Worm (Caenorhabditis elegans): Measurements from ENCODE around the gene nhr-131.

The nhr-131 gene

ce11 chrV:464800-465199 lies 29.4 kb upstream of the nhr-131 start, which contains the start of gene nhr-201:
TSS of gene nhr-201 (plus strand) at chrV:464828.
- TF ChIP-seq ceh-48 (tag; optimal IDR thresholded peaks at IDR 0.05) = no peak
- TF ChIP-seq pros-1 (tag; optimal IDR thresholded peaks at IDR 0.05) = no peak
- TF ChIP-seq elt-2 (tag; optimal IDR thresholded peaks at IDR 0.05) = no peak
- no peak for TF ChIP-seq rnt-1 (tag; optimal IDR thresholded peaks at IDR 0.05)
- TF ChIP-seq hlh-6 (tag; optimal IDR thresholded peaks at IDR 0.05) = no peak
- no peak for TF ChIP-seq fkh-10 (GFP tag; optimal IDR thresholded peaks at IDR 0.05)
- no peak for TF ChIP-seq ceh-14 (tag; optimal IDR thresholded peaks at IDR 0.05)
- no peak for TF ChIP-seq gmeb-2 (tag; optimal IDR thresholded peaks at IDR 0.05)
- no peak for TF ChIP-seq K02D7.2 (tag; optimal IDR thresholded peaks at IDR 0.05)
- TF ChIP-seq ceh-19 (GFP tag; optimal IDR thresholded peaks at IDR 0.05) = no peak
- no peak for TF ChIP-seq tbx-2 (tag; optimal IDR thresholded peaks at IDR 0.05)
- TF ChIP-seq lin-11 (tag; optimal IDR thresholded peaks at IDR 0.05) = no peak
- no peak for TF ChIP-seq T23F11.4 (GFP tag; optimal IDR thresholded peaks at IDR 0.05)
- no peak for TF ChIP-seq ceh-18 (tag; optimal IDR thresholded peaks at IDR 0.05)
- no peak for TF ChIP-seq ttx-3 (tag; optimal IDR thresholded peaks at IDR 0.05)
- TF ChIP-seq unc-86 (tag; optimal IDR thresholded peaks at IDR 0.05) = no peak
- TF ChIP-seq dmd-4 (tag; optimal IDR thresholded peaks at IDR 0.05; ENCODE audit: borderline replicate concordance) = no peak

- no peak for TF ChIP-seq tbx-7 (tag; optimal IDR thresholded peaks at IDR 0.05)
Measured at ce11 chrV:465355-465754, 28.8 kb upstream of the nhr-131 start.

DNA sequence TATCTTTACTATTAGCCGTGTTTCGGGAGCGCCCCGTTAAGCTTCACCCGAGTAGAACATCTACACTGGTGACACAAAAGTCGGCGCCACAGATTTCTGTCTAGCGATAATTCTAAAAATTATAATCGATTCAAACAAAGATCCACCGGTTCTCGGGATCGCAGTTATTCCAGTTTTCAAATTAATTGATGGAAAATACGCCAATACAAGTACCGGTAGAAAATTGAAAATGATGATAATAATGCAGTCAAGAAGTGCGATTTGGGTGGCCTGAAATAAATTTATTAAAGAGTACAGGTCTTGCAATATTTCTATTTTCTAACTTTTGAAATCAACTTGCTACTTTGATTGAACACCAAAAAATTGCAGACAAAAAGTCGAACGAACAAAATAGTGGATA lies 26.7 kb upstream of the nhr-131 start:
- no peak for TF ChIP-seq ceh-19 (GFP tag; optimal IDR thresholded peaks at IDR 0.05)
- TF ChIP-seq lim-6 (tag; optimal IDR thresholded peaks at IDR 0.05) = no peak
- TF ChIP-seq dve-1 (tag; optimal IDR thresholded peaks at IDR 0.05) = no peak
- TF ChIP-seq syd-9 (tag; optimal IDR thresholded peaks at IDR 0.05) = no peak
- no peak for TF ChIP-seq ceh-31 (tag; optimal IDR thresholded peaks at IDR 0.05)
- no peak for TF ChIP-seq pros-1 (tag; optimal IDR thresholded peaks at IDR 0.05)
- TF ChIP-seq lin-11 (tag; optimal IDR thresholded peaks at IDR 0.05) = no peak

DNA sequence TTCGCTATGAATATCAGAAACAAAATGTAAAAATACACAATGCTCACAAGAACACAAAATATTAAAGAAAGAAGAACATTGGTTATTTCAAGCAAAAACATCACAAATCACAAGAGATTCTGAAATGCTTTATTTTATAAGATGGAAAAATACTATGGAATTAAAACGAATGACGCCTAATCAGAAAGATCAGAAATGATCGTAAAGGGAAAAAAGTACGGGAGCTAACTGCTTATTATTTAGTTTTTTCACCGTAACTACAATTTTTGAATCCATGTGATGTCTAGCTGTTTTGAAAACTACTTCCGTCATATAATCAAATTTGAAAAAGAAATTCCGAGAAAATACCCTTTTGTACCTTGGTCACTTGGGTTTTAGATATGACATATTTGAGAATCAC lies 25.7 kb upstream of the nhr-131 start, which contains the start of gene srbc-57:
srbc-57 (minus strand) TSS at position 101 of the 400 bp plus-strand sequence.
- TF ChIP-seq unc-42 (tag; optimal IDR thresholded peaks at IDR 0.05) (no peak), odd-2 (tag; optimal IDR thresholded peaks at IDR 0.05) (no peak), ceh-9 (tag; optimal IDR thresholded peaks at IDR 0.05) (no peak), ceh-14 (tag; optimal IDR thresholded peaks at IDR 0.05) (no peak), T23F11.4 (GFP tag; optimal IDR thresholded peaks at IDR 0.05) (no peak), nhr-232 (tag; optimal IDR thresholded peaks at IDR 0.05) (no peak), hlh-6 (tag; optimal IDR thresholded peaks at IDR 0.05) (no peak), dve-1 (tag; optimal IDR thresholded peaks at IDR 0.05) (no peak), pqm-1 (tag; optimal IDR thresholded peaks at IDR 0.05) (no peak), ahr-1 (tag; optimal IDR thresholded peaks at IDR 0.05) (no peak), eyg-1 (tag; optimal IDR thresholded peaks at IDR 0.05) (no peak), ceh-6 (GFP tag; optimal IDR thresholded peaks at IDR 0.05) (no peak), ceh-48 (tag; optimal IDR thresholded peaks at IDR 0.05) (no peak), ceh-18 (tag; optimal IDR thresholded peaks at IDR 0.05) (no peak), sox-2 (GFP tag; IDR thresholded peaks at IDR 0.05) (no peak), pat-9 (tag; optimal IDR thresholded peaks at IDR 0.05) (no peak), nhr-11 (tag; optimal IDR thresholded peaks at IDR 0.05) (no peak), nfya-1 (tag; optimal IDR thresholded peaks at IDR 0.05) (no peak), K02D7.2 (tag; optimal IDR thresholded peaks at IDR 0.05) (no peak)

ce11 chrV:472589-472988 lies 21.6 kb upstream of the nhr-131 start, which contains the start of gene srt-31:
TSS of gene srt-31 (plus strand) at chrV:472889.
- no peak for TF ChIP-seq ama-1 (optimal IDR thresholded peaks at IDR 0.05)
- no peak for TF ChIP-seq hlh-15 (tag; optimal IDR thresholded peaks at IDR 0.05)
- TF ChIP-seq gmeb-2 (tag; optimal IDR thresholded peaks at IDR 0.05) = no peak
- no peak for TF ChIP-seq pag-3 (tag; optimal IDR thresholded peaks at IDR 0.05; ENCODE audit: borderline replicate concordance)
- TF ChIP-seq fkh-6 (tag; optimal IDR thresholded peaks at IDR 0.05) = no peak
- TF ChIP-seq T23F11.4 (GFP tag; optimal IDR thresholded peaks at IDR 0.05) = no peak
- TF ChIP-seq hlh-8 (tag; optimal IDR thresholded peaks at IDR 0.05) = no peak
- TF ChIP-seq ceh-2 (tag; optimal IDR thresholded peaks at IDR 0.05) = no peak
- TF ChIP-seq ttx-3 (tag; optimal IDR thresholded peaks at IDR 0.05) = no peak
- no peak for TF ChIP-seq ceh-18 (tag; optimal IDR thresholded peaks at IDR 0.05)
- no peak for TF ChIP-seq zip-5 (tag; optimal IDR thresholded peaks at IDR 0.05)
- no peak for TF ChIP-seq hlh-13 (GFP tag; optimal IDR thresholded peaks at IDR 0.05)
- TF ChIP-seq elt-4 (tag; optimal IDR thresholded peaks at IDR 0.05) = no peak
- no peak for TF ChIP-seq K02D7.2 (tag; optimal IDR thresholded peaks at IDR 0.05)
- no peak for TF ChIP-seq lim-6 (tag; optimal IDR thresholded peaks at IDR 0.05)
- TF ChIP-seq C08G9.2 (tag; optimal IDR thresholded peaks at IDR 0.05) = no peak
- no peak for TF ChIP-seq F13H6.1 (tag; optimal IDR thresholded peaks at IDR 0.05)
